Worm (Caenorhabditis elegans) whole organism, L3 larva: ENCODE data around the gene C27A7.6.

Experiments used
- ZK546.5 ChIP-seq: sonication (generic microtip); optimal IDR thresholded peaks from 2 replicates; lab custom pipeline; 2017; ENCODE audit warnings: missing biosample characterization, missing genetic modification characterization
- elt-2 ChIP-seq: sonication (generic microtip); optimal IDR thresholded peaks from 2 replicates; lab custom pipeline; 2016; ENCODE audit warnings: missing genetic modification reagents, mild to moderate bottlenecking, missing genetic modification characterization, missing compliant biosample characterization
- elt-3 ChIP-seq, 3 experiments: fragments of 150-350 bp in 1 of 3; sonication (generic microtip) in 2 of 3; optimal IDR thresholded peaks; 2 replicates in 2 of 3; 4 replicates in 1 of 3; lab custom pipeline; 2014 to 2017; ENCODE audit warnings: missing biosample characterization in 3 of 3, missing genetic modification characterization in 3 of 3
- lin-15B ChIP-seq: fragments of 150-350 bp; optimal IDR thresholded peaks from 2 replicates; lab custom pipeline; 2014; ENCODE audit warnings: missing biosample characterization, missing genetic modification characterization
- nfya-1 ChIP-seq: sonication (generic microtip); optimal IDR thresholded peaks from 2 replicates; lab custom pipeline; 2017; ENCODE audit warnings: missing genetic modification characterization, mild to moderate bottlenecking, missing compliant biosample characterization, antibody characterized with exemption, moderate library complexity; ENCODE audit not compliant: insufficient read depth
- nhr-11 ChIP-seq: fragments of 150-350 bp; optimal IDR thresholded peaks from 2 replicates; lab custom pipeline; 2014; ENCODE audit warnings: missing biosample characterization, missing genetic modification characterization
- nhr-12 ChIP-seq: fragments of 150-350 bp; optimal IDR thresholded peaks from 2 replicates; lab custom pipeline; 2014; ENCODE audit warnings: missing biosample characterization, missing genetic modification characterization
- nhr-28 ChIP-seq: fragments of 150-350 bp; optimal IDR thresholded peaks from 2 replicates; lab custom pipeline; 2014; ENCODE audit warnings: missing biosample characterization, missing genetic modification characterization
- nhr-77 ChIP-seq: fragments of 150-350 bp; optimal IDR thresholded peaks from 2 replicates; lab custom pipeline; 2014; ENCODE audit warnings: missing biosample characterization, missing genetic modification characterization
- pha-4 ChIP-seq: fragments of 150-350 bp; optimal IDR thresholded peaks from 2 replicates; lab custom pipeline; 2014; ENCODE audit warnings: missing biosample characterization, missing genetic modification reagents, missing genetic modification characterization
- skn-1 ChIP-seq: fragments of 150-350 bp; optimal IDR thresholded peaks from 2 replicates; lab custom pipeline; 2014; ENCODE audit warnings: missing biosample characterization, missing genetic modification characterization
- unc-62 ChIP-seq: fragments of 150-350 bp; sonication (generic microtip); optimal IDR thresholded peaks from 4 replicates; lab custom pipeline; 2014; ENCODE audit warnings: missing biosample characterization, missing genetic modification reagents, missing genetic modification characterization

- TF ChIP-seq nhr-12 (no peak), nhr-77 (tag; lab: Kevin White, UChicago) (no peak), nfya-1 (tag; lab: Kevin White, UChicago) (no peak), nhr-28 (no peak), skn-1 (tag; lab: Kevin White, UChicago) (no peak), ZK546.5 (tag; lab: Kevin White, UChicago) (no peak), lin-15B (tag; lab: Kevin White, UChicago) (no peak), pha-4 (tag; lab: Kevin White, UChicago) (no peak), elt-2 (tag; lab: Kevin White, UChicago) (no peak), elt-3 (tag; optimal IDR thresholded peaks at IDR 0.05; lab: Kevin White, UChicago) (no peak), nhr-11 (no peak), unc-62 (no peak)
Measured at ce11 chrV:12098123-12098522, 32.5 kb downstream of the C27A7.6 start, which contains the start of gene nhr-209.
